Fruit fly (Drosophila melanogaster): ENCODE data around the gene whe.

DNA sequence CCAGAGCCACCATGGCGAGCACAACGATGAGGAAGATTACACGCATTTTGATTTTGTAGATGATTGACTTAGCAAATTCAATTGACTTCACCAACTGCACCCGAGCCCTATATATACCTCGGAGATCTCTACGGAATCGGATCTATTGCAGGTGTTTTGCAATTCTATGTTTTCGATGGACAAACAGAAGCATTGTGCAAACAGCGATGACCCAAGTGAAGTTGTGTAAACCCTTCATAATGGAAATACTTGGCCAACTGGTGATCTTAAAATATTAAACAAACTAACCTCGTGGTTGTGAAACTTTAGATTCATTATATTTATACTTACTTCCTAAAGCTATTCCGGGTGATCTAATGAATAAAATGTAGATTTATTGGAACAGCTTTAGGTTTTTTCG is at the start of gene whe:
- no peak for TF ChIP-seq CG8478 (optimal IDR thresholded peaks at IDR 0.05)
- TF ChIP-seq CTCF (optimal IDR thresholded peaks at IDR 0.05): no peak
